Fruit fly (Drosophila melanogaster) whole organism, embryonic: ENCODE results near the gene Dora.

Experiments used
- BEAF-32 ChIP-seq: fragments of 200-800 bp; sonication (Bioruptor generic); optimal IDR thresholded peaks from 3 replicates; lab custom pipeline; 2017; ENCODE audit warnings: missing biosample characterization, missing genetic modification characterization, mild to moderate bottlenecking, moderate library complexity, missing genetic modification reagents
- CG10654 ChIP-seq: fragments of 200-800 bp; sonication (Bioruptor generic); optimal IDR thresholded peaks from 2 replicates; lab custom pipeline; 2016; ENCODE audit warnings: missing biosample characterization, missing genetic modification characterization
- CG11504 ChIP-seq: fragments of 200-800 bp; sonication (Bioruptor generic); optimal IDR thresholded peaks from 3 replicates; lab custom pipeline; 2019; ENCODE audit warnings: missing biosample characterization, mild to moderate bottlenecking, missing genetic modification characterization, moderate library complexity
- CG11696 ChIP-seq: fragments of 200-800 bp; sonication (Bioruptor generic); IDR thresholded peaks from 2 replicates; pipeline ENCODE4 v1.3.6; 2022; ENCODE audit warnings: missing biosample characterization, missing genetic modification characterization
- CG12391 ChIP-seq: fragments of 200-800 bp; sonication (Bioruptor generic); optimal IDR thresholded peaks from 3 replicates; lab custom pipeline; 2018; ENCODE audit warnings: missing biosample characterization, mild to moderate bottlenecking, missing genetic modification characterization, moderate library complexity
- CG15601 ChIP-seq: fragments of 200-800 bp; sonication (Bioruptor generic); optimal IDR thresholded peaks from 3 replicates; lab custom pipeline; 2019; ENCODE audit warnings: missing biosample characterization, mild to moderate bottlenecking, missing genetic modification characterization, moderate library complexity
- CG1603 ChIP-seq: fragments of 200-800 bp; sonication (Bioruptor generic); optimal IDR thresholded peaks from 2 replicates; lab custom pipeline; 2019; ENCODE audit warnings: missing biosample characterization, mild to moderate bottlenecking, missing genetic modification characterization, moderate library complexity
- CG1832 ChIP-seq: fragments of 200-800 bp; sonication (Bioruptor generic); optimal IDR thresholded peaks from 2 replicates; lab custom pipeline; 2017; ENCODE audit warnings: missing biosample characterization, mild to moderate bottlenecking, missing genetic modification characterization, inconsistent platforms
- CG2202 ChIP-seq: fragments of 200-800 bp; sonication (Bioruptor generic); optimal IDR thresholded peaks from 2 replicates; lab custom pipeline; 2018; ENCODE audit warnings: missing biosample characterization, mild to moderate bottlenecking, missing genetic modification characterization
- CG30403 ChIP-seq: fragments of 200-800 bp; sonication (Bioruptor generic); optimal IDR thresholded peaks from 3 replicates; lab custom pipeline; 2016; ENCODE audit warnings: missing biosample characterization, missing genetic modification characterization
- CG31388 ChIP-seq: fragments of 200-800 bp; sonication (Bioruptor generic); optimal IDR thresholded peaks from 2 replicates; lab custom pipeline; 2016; ENCODE audit warnings: missing biosample characterization, missing genetic modification characterization
- CG31441 ChIP-seq: fragments of 200-800 bp; sonication (Bioruptor generic); IDR thresholded peaks from 2 replicates; pipeline ENCODE4 v1.3.6; 2022; ENCODE audit warnings: missing biosample characterization, missing genetic modification characterization
- CG3847 ChIP-seq: fragments of 200-800 bp; sonication (Bioruptor generic); IDR thresholded peaks from 2 replicates; pipeline ENCODE4 v1.3.6; 2022; ENCODE audit warnings: missing biosample characterization, missing genetic modification characterization
- CG43689 ChIP-seq: fragments of 200-800 bp; sonication (Bioruptor generic); IDR thresholded peaks from 2 replicates; pipeline ENCODE4 v1.3.6; 2022; ENCODE audit warnings: missing biosample characterization, missing genetic modification characterization
- CG6689 ChIP-seq: fragments of 200-800 bp; sonication (Bioruptor generic); IDR thresholded peaks from 2 replicates; pipeline ENCODE4 v1.3.6; 2022; ENCODE audit warnings: missing biosample characterization, missing genetic modification characterization
- CG7372 ChIP-seq: fragments of 200-800 bp; sonication (Bioruptor generic); IDR thresholded peaks from 2 replicates; pipeline ENCODE4 v1.3.6; 2022; ENCODE audit warnings: missing biosample characterization, missing genetic modification characterization
- CG7839 ChIP-seq: fragments of 200-800 bp; sonication (Bioruptor generic); optimal IDR thresholded peaks from 3 replicates; lab custom pipeline; 2018; ENCODE audit warnings: missing biosample characterization, mild to moderate bottlenecking, missing genetic modification characterization, moderate library complexity
- CG8388 ChIP-seq: fragments of 200-800 bp; sonication (Bioruptor generic); optimal IDR thresholded peaks from 2 replicates; lab custom pipeline; 2019; ENCODE audit warnings: missing biosample characterization, mild to moderate bottlenecking, missing genetic modification characterization, moderate library complexity
- D19A ChIP-seq: fragments of 200-800 bp; optimal IDR thresholded peaks from 3 replicates; lab custom pipeline; 2019; ENCODE audit warnings: missing biosample characterization, mild to moderate bottlenecking, missing genetic modification characterization, moderate library complexity
- Dp ChIP-seq: fragments of 200-800 bp; sonication (Bioruptor generic); optimal IDR thresholded peaks from 2 replicates; lab custom pipeline; 2018; ENCODE audit warnings: missing biosample characterization, mild to moderate bottlenecking, missing genetic modification characterization, moderate library complexity
- HmgD ChIP-seq: fragments of 200-800 bp; sonication (Bioruptor generic); optimal IDR thresholded peaks from 3 replicates; lab custom pipeline; 2016; ENCODE audit warnings: missing biosample characterization, missing genetic modification characterization
- Hr78 ChIP-seq, 2 experiments: fragments of 200-800 bp in 1 of 2; fragments of >200 bp in 1 of 2; sonication (Bioruptor generic) in 1 of 2; optimal IDR thresholded peaks; 2 replicates each; lab custom pipeline; 2017 to 2019; ENCODE audit warnings: missing biosample characterization in 2 of 2, missing genetic modification characterization in 2 of 2, mild to moderate bottlenecking in 1 of 2, moderate library complexity in 1 of 2
- Ssrp ChIP-seq: fragments of 200-800 bp; sonication (Bioruptor generic); optimal IDR thresholded peaks from 2 replicates; lab custom pipeline; 2018; ENCODE audit warnings: missing biosample characterization, mild to moderate bottlenecking, missing genetic modification characterization, moderate library complexity
- Xrp1 ChIP-seq: fragments of 200-800 bp; sonication (Bioruptor generic); IDR thresholded peaks from 2 replicates; pipeline ENCODE4 v1.3.6; 2022; ENCODE audit warnings: missing biosample characterization, missing genetic modification characterization
- ash1 ChIP-seq: fragments of 200-800 bp; sonication (Bioruptor generic); optimal IDR thresholded peaks from 2 replicates; lab custom pipeline; 2018; ENCODE audit warnings: missing biosample characterization, mild to moderate bottlenecking, missing genetic modification characterization
- chn ChIP-seq: fragments of 200-800 bp; sonication (Bioruptor generic); optimal IDR thresholded peaks from 2 replicates; lab custom pipeline; 2016; ENCODE audit warnings: missing biosample characterization, missing genetic modification characterization
- crol ChIP-seq: fragments of 200-800 bp; sonication (Bioruptor generic); IDR thresholded peaks from 2 replicates; pipeline ENCODE4 v1.3.6; 2022; ENCODE audit warnings: missing biosample characterization, missing genetic modification characterization
- dmrt11E ChIP-seq: fragments of 200-800 bp; sonication (Bioruptor generic); optimal IDR thresholded peaks from 3 replicates; lab custom pipeline; 2018; ENCODE audit warnings: missing biosample characterization, mild to moderate bottlenecking, missing genetic modification characterization, moderate library complexity
- dmrt99B ChIP-seq: fragments of 200-800 bp; sonication (Bioruptor generic); optimal IDR thresholded peaks from 2 replicates; lab custom pipeline; 2018; ENCODE audit warnings: missing biosample characterization, mild to moderate bottlenecking, missing genetic modification characterization, moderate library complexity
- dysf ChIP-seq: fragments of 200-800 bp; sonication (Bioruptor generic); IDR thresholded peaks from 3 replicates; pipeline ENCODE4 v1.3.6; 2022; ENCODE audit warnings: missing biosample characterization, missing genetic modification characterization
- emc ChIP-seq: fragments of 200-800 bp; sonication (Bioruptor generic); optimal IDR thresholded peaks from 2 replicates; lab custom pipeline; 2016; ENCODE audit warnings: missing biosample characterization, missing genetic modification characterization
- kay ChIP-seq: fragments of 200-800 bp; sonication (Bioruptor generic); optimal IDR thresholded peaks from 2 replicates; lab custom pipeline; 2016; ENCODE audit warnings: missing biosample characterization, missing genetic modification characterization
- lola ChIP-seq, 3 experiments: fragments of >200 bp in 2 of 3; fragments of 200-800 bp in 1 of 3; sonication (Bioruptor generic) in 1 of 3; optimal IDR thresholded peaks; 2 replicates each; lab custom pipeline; 2017 to 2019; ENCODE audit warnings: missing biosample characterization in 3 of 3, missing genetic modification characterization in 3 of 3, mild to moderate bottlenecking in 1 of 3, moderate library complexity in 1 of 3
- otp ChIP-seq: fragments of 200-800 bp; sonication (Bioruptor generic); IDR thresholded peaks from 3 replicates; pipeline ENCODE4, ENCODE4 v1.3.6; 2022; ENCODE audit warnings: missing biosample characterization, missing genetic modification characterization
- phol ChIP-seq: fragments of 200-800 bp; sonication (Bioruptor generic); optimal IDR thresholded peaks from 3 replicates; lab custom pipeline; 2018; ENCODE audit warnings: missing biosample characterization, mild to moderate bottlenecking, missing genetic modification characterization, moderate library complexity
- shn ChIP-seq: fragments of 200-800 bp; sonication (Bioruptor generic); optimal IDR thresholded peaks from 3 replicates; lab custom pipeline; 2016; ENCODE audit warnings: missing biosample characterization, missing genetic modification characterization
- tup ChIP-seq: fragments of 200-800 bp; sonication (Bioruptor generic); optimal IDR thresholded peaks from 2 replicates; lab custom pipeline; 2016; ENCODE audit warnings: missing biosample characterization, mild to moderate bottlenecking, missing genetic modification characterization, moderate library complexity
- unpg ChIP-seq: fragments of 200-800 bp; sonication (Bioruptor generic); optimal IDR thresholded peaks from 3 replicates; lab custom pipeline; 2018; ENCODE audit warnings: missing biosample characterization, mild to moderate bottlenecking, missing genetic modification characterization, moderate library complexity

Gene Dora

dm6 chrX:18910827-18911226 is 47.1 kb downstream of the Dora start (continued):
- TF ChIP-seq dmrt99B (tag; lab: Kevin White, UChicago) (peak; percentile 21), CG7839 (tag; lab: Kevin White, UChicago) (peak; percentile 40), CG11504 (tag; lab: Kevin White, UChicago) (peak; percentile 33), D19A (peak; percentile 96), dmrt11E (tag; lab: Kevin White, UChicago) (peak; percentile 76), kay (GFP tag; lab: Kevin White, UChicago) (no peak), Ssrp (peak; percentile 20), lola (GFP tag; optimal IDR thresholded peaks at IDR 0.05; lab: Kevin White, UChicago) (peak in 1 of 3 experiments; percentile 77), CG1603 (tag; lab: Kevin White, UChicago) (peak; percentile 43), CG31441 (GFP tag; lab: Robert Waterston, UW) (peak; percentile 46; the same call in 1 of the 2 replicates), Hr78 (GFP tag; optimal IDR thresholded peaks at IDR 0.05; lab: Kevin White, UChicago) (peak in 1 of 2 experiments; percentile 39), chn (GFP tag; lab: Kevin White, UChicago) (peak; percentile 37), phol (tag; lab: Kevin White, UChicago) (peak; percentile 53), unpg (GFP tag; lab: Kevin White, UChicago) (peak; percentile 36), CG15601 (tag; lab: Kevin White, UChicago) (peak; percentile 30), dysf (GFP tag; lab: Robert Waterston, UW) (0 out of 3 replicates have a peak, but pooled peaks have one; percentile 12), CG12391 (peak; percentile 26), Xrp1 (GFP tag; lab: Robert Waterston, UW) (peak; percentile 46; the same call in 1 of the 2 replicates), CG10654 (no peak)
- TF ChIP-seq, all 482 proteins: peak for 51

- no peak for TF ChIP-seq CG2202 (tag; lab: Kevin White, UChicago)
- no peak for TF ChIP-seq CG8388 (GFP tag; lab: Kevin White, UChicago)
- TF ChIP-seq CG11696 (GFP tag; lab: Robert Waterston, UW), result no peak
- TF ChIP-seq emc (GFP tag; lab: Kevin White, UChicago), result no peak
- TF ChIP-seq shn (GFP tag; lab: Kevin White, UChicago), result no peak
- no peak for TF ChIP-seq otp (GFP tag; lab: Robert Waterston, UW)
- no peak for TF ChIP-seq tup (GFP tag; lab: Kevin White, UChicago)
- TF ChIP-seq CG6689, result no peak
- TF ChIP-seq HmgD (GFP tag; lab: Kevin White, UChicago), result no peak
- TF ChIP-seq CG7372, result no peak
- TF ChIP-seq Dp (GFP tag; lab: Kevin White, UChicago), result no peak
- no peak for TF ChIP-seq CG3847 (GFP tag; lab: Robert Waterston, UW)
These were observed 49.6 kb downstream of the Dora start for dm6 chrX:18913359-18913758.

- no peak for TF ChIP-seq ash1 (GFP tag; lab: Kevin White, UChicago)
- no peak for TF ChIP-seq CG31388 (GFP tag; lab: Kevin White, UChicago)
- TF ChIP-seq CG43689 (GFP tag; lab: Robert Waterston, UW), result no peak
- peak; percentile 94 for TF ChIP-seq crol (GFP tag; lab: Robert Waterston, UW)
- TF ChIP-seq BEAF-32 (GFP tag; lab: Kevin White, UChicago), result no peak
- TF ChIP-seq CG30403 (GFP tag; lab: Kevin White, UChicago), result no peak
- no peak for TF ChIP-seq CG1832 (GFP tag; lab: Kevin White, UChicago)
These were observed 50.0 kb downstream of the Dora start for dm6 chrX:18913764-18914163.
